Fruit fly (Drosophila melanogaster) Kc167 (cell line): Measurements from ENCODE around the gene Gr93d.

Experiments used
- Myc ChIP-seq: fragments of >200 bp; optimal IDR thresholded peaks from 2 replicates; lab custom pipeline; 2017; ENCODE audit warnings: missing external identifiers
- h ChIP-seq: fragments of >200 bp; optimal IDR thresholded peaks from 3 replicates; lab custom pipeline; 2018; ENCODE audit warnings: missing external identifiers
- insv ChIP-seq: fragments of >200 bp; optimal IDR thresholded peaks from 3 replicates; lab custom pipeline; 2018; ENCODE audit warnings: missing external identifiers
- psq ChIP-seq: fragments of >200 bp; optimal IDR thresholded peaks from 2 replicates; lab custom pipeline; 2017; ENCODE audit warnings: missing external identifiers
- ttk ChIP-seq: sonication (Bioruptor generic); optimal IDR thresholded peaks from 2 replicates; lab custom pipeline; 2017; ENCODE audit warnings: missing external identifiers

- TF ChIP-seq insv (lab: Kevin White, UChicago) (no peak), Myc (lab: Kevin White, UChicago) (no peak), psq (no peak), ttk (lab: Kevin White, UChicago) (no peak), h (lab: Kevin White, UChicago) (no peak)
Observed at dm6 chr3R:21836614-21837013, 9.8 kb downstream of the Gr93d start.
